Fruit fly (Drosophila melanogaster): ENCODE data around the gene CG6276.
A peak's percentile ranks its signal among the peaks of the same experiment; 100 is the strongest.

The CG6276 gene

dm6 chr3R:15286024-15286692 is 33.7 kb downstream of the CG6276 start (continued):
- TF ChIP-seq CG8765 (GFP tag; IDR thresholded peaks at IDR 0.05) (no peak), yki (optimal IDR thresholded peaks at IDR 0.05) (peak; percentile 1), Lhr (GFP tag; optimal IDR thresholded peaks at IDR 0.05) (peak; percentile 41)

DNA sequence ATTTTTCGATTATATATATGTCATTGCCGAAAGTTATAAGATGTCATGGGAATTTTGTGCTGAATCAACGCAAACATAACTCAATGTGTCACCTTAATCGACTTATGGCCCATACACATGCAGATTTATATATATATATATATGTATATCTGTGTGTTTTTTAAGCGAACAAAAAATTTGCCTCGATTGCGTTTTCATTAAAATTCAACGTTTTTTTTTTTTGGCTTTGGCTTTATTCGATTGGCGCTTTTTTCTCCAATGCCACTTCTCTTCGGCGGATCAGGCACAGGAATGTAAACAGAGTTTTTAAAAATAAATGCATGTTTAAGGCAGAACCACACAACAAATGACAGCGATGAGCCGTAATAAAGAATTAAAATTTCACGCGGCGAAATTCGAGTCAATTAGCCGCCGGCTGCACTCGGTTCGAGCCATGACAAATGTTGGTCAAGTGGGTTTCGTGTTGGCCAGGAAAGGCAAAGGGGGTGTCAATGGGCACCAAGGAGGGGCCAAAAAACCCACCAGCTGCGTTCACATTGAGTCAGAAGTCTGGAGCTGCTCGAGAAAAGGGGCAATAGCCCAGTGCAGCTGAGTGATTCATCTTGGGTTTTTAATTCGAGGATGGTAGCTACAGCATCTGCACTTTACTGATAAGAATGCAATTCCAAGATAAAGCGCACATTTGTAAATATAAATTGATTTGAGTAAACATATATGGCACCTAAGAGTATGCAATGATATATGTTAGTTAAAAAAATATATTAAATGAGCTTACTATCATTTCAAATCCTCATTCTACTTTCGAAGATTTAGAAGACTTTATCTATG is 36.7 kb downstream of the CG6276 start:
- TF ChIP-seq C15 (GFP tag; IDR thresholded peaks at IDR 0.05) (0 out of 3 replicates have a peak, but pooled peaks have one; percentile 19), CG10979 (tag; optimal IDR thresholded peaks at IDR 0.05) (no peak), CG17359 (tag; optimal IDR thresholded peaks at IDR 0.05) (no peak), Dbx (GFP tag; IDR thresholded peaks at IDR 0.05) (0 out of 3 replicates have a peak, but pooled peaks have one; percentile 22)

dm6 chr3R:15282326-15282725 is 37.5 kb downstream of the CG6276 start:
- TF ChIP-seq klu (GFP tag; IDR thresholded peaks at IDR 0.05) (no peak), CG32772 (GFP tag; IDR thresholded peaks at IDR 0.05) (0 out of 2 replicates have a peak, but pooled peaks have one; percentile 17), Med (GFP tag) (peak; percentile 23), sd (tag; optimal IDR thresholded peaks at IDR 0.05) (peak; percentile 57), MESR4 (GFP tag; optimal IDR thresholded peaks at IDR 0.05) (no peak), kah (GFP tag; optimal IDR thresholded peaks at IDR 0.05) (peak; percentile 69), lilli (GFP tag; optimal IDR thresholded peaks at IDR 0.05) (peak; percentile 18), CG7786 (GFP tag; optimal IDR thresholded peaks at IDR 0.05) (no peak), Pdp1 (GFP tag; optimal IDR thresholded peaks at IDR 0.05) (no peak), D19A (tag; optimal IDR thresholded peaks at IDR 0.05) (peak; percentile 18), peb (GFP tag; IDR thresholded peaks at IDR 0.05) (no peak), pum (GFP tag; optimal IDR thresholded peaks at IDR 0.05) (no peak)

DNA sequence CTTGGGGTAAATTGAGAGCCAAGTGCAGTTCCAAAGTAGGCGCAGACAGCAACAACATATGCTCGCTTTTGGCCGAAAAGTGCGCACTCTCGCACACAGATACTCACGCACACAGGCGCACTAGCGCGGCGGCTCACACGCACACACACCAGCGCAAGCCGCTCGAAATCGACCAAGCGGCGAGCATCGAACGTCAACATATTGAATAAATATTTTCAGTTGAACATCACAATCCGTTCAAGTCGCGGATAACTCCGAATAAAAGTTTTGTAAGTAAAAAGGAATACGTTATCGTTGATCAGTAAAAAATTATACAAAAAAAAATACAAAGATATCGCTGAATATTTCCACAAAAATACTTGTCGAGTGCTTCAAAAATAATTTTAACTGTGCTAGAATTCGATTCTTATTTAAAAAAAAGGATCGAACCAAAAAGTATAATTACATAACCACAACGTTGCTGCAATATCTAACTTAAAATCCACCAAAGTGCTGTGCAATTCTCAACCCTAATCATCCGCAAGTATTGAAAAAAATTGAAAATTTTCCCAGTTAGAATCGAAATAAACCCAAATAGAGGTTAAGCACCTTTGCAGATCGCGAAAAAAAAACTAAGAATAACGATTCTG is 38.4 kb downstream of the CG6276 start:
- TF ChIP-seq CG17568 (GFP tag; optimal IDR thresholded peaks at IDR 0.05) (no peak), ci (GFP tag; IDR thresholded peaks at IDR 0.05) (peak; percentile 32; the same call in 1 of the 3 replicates), Xrp1 (GFP tag; IDR thresholded peaks at IDR 0.05) (no peak), CG10543 (GFP tag; optimal IDR thresholded peaks at IDR 0.05) (no peak), br (optimal IDR thresholded peaks at IDR 0.05) (no peak), CG10654 (GFP tag; optimal IDR thresholded peaks at IDR 0.05) (no peak), CoRest (tag; optimal IDR thresholded peaks at IDR 0.05) (no peak), seq (GFP tag; IDR thresholded peaks at IDR 0.05) (no peak), lov (optimal IDR thresholded peaks at IDR 0.05) (no peak), lov (GFP tag; IDR thresholded peaks at IDR 0.05) (peak; percentile 62; the same call in 1 of the 3 replicates), pzg (GFP tag; optimal IDR thresholded peaks at IDR 0.05) (no peak), CG11696 (GFP tag; IDR thresholded peaks at IDR 0.05) (no peak), luna (GFP tag; optimal IDR thresholded peaks at IDR 0.05) (no peak), cg (GFP tag; optimal IDR thresholded peaks at IDR 0.05) (peak; percentile 80), ac (GFP tag; optimal IDR thresholded peaks at IDR 0.05) (no peak), tll (GFP tag; optimal IDR thresholded peaks at IDR 0.05) (no peak), CG10462 (GFP tag; optimal IDR thresholded peaks at IDR 0.05) (no peak), wor (GFP tag; IDR thresholded peaks at IDR 0.05) (no peak), ERR (GFP tag; optimal IDR thresholded peaks at IDR 0.05) (no peak), jing (GFP tag; optimal IDR thresholded peaks at IDR 0.05) (no peak), Deaf1 (tag; optimal IDR thresholded peaks at IDR 0.05) (no peak), Max (GFP tag; optimal IDR thresholded peaks at IDR 0.05) (no peak), CG17359 (tag; optimal IDR thresholded peaks at IDR 0.05) (no peak), CG15601 (tag; optimal IDR thresholded peaks at IDR 0.05) (peak; percentile 99), Elba2 (GFP tag; optimal IDR thresholded peaks at IDR 0.05) (no peak), zen2 (GFP tag; IDR thresholded peaks at IDR 0.05; ENCODE audit: partially characterized antibody) (no peak)

Data from whole organism, embryonic.